Worm (Caenorhabditis elegans): ENCODE results near the gene idh-2.

- TF ChIP-seq hlh-6 (tag; optimal IDR thresholded peaks at IDR 0.05) = no peak
- TF ChIP-seq lin-11 (tag; optimal IDR thresholded peaks at IDR 0.05) = no peak
- no peak for TF ChIP-seq pha-4 (tag; optimal IDR thresholded peaks at IDR 0.05)
- peak; percentile 53 for TF ChIP-seq nfya-1 (tag; optimal IDR thresholded peaks at IDR 0.05)
- no peak for TF ChIP-seq hlh-8 (tag; optimal IDR thresholded peaks at IDR 0.05)
- no peak for TF ChIP-seq rnt-1 (tag; optimal IDR thresholded peaks at IDR 0.05)
Measured at ce11 chrX:11206953-11207352, 8.8 kb upstream of the idh-2 start, which contains the start of gene hst-2.
